Worm (Caenorhabditis elegans) whole organism, early embryonic: ENCODE data around the gene C54F6.12.

Experiments used
- ets-7 ChIP-seq: sonication (generic microtip); optimal IDR thresholded peaks from 2 replicates; lab custom pipeline; 2016; ENCODE audit warnings: missing genotype, missing genetic modification characterization, missing compliant biosample characterization
- tbx-37 ChIP-seq: fragments of 200-800 bp; sonication (Bioruptor generic); conservative IDR thresholded peaks from 2 replicates; pipeline ENCODE4 v1.3.6; 2022; ENCODE audit warnings: missing genetic modification reagents, missing genetic modification characterization, missing compliant biosample characterization

- TF ChIP-seq ets-7 (tag; lab: Kevin White, UChicago): no peak
- no peak for TF ChIP-seq tbx-37 (GFP tag; lab: Robert Waterston, UW)
These were observed 17.8 kb downstream of the C54F6.12 start, which contains the start of gene srb-19 for ce11 chrV:7520077-7520476.
